Fruit fly (Drosophila melanogaster) whole organism, wandering third instar larva: ENCODE results near the gene CG13045.

Experiments
- CG32264 ChIP-seq: fragments of 200-800 bp; sonication (Bioruptor generic); optimal IDR thresholded peaks from 2 replicates; lab custom pipeline; 2016; ENCODE audit warnings: missing biosample characterization, missing genetic modification characterization
- Dfd ChIP-seq: fragments of >200 bp; optimal IDR thresholded peaks from 2 replicates; lab custom pipeline; 2017; ENCODE audit warnings: missing biosample characterization, missing genetic modification characterization
- GATAd ChIP-seq: sonication (Bioruptor generic); optimal IDR thresholded peaks from 2 replicates; lab custom pipeline; 2016; ENCODE audit warnings: missing biosample characterization, missing genetic modification characterization
- HLH106 ChIP-seq: fragments of 200-800 bp; optimal IDR thresholded peaks from 3 replicates; lab custom pipeline; 2019; ENCODE audit warnings: missing biosample characterization, mild to moderate bottlenecking, missing genetic modification characterization, moderate library complexity
- Hnf4 ChIP-seq: fragments of 200-800 bp; sonication (Bioruptor generic); optimal IDR thresholded peaks from 2 replicates; lab custom pipeline; 2016; ENCODE audit warnings: missing biosample characterization, mild to moderate bottlenecking, missing genetic modification characterization
- Hr78 ChIP-seq: fragments of >200 bp; optimal IDR thresholded peaks from 2 replicates; lab custom pipeline; 2017; ENCODE audit warnings: missing biosample characterization, missing genetic modification characterization
- Hr83 ChIP-seq: fragments of 200-300 bp; sonication (Bioruptor generic); optimal IDR thresholded peaks from 2 replicates; lab custom pipeline; 2016; ENCODE audit warnings: missing biosample characterization, mild to moderate bottlenecking, missing genetic modification characterization, moderate library complexity; ENCODE audit not compliant: poor library complexity, severe bottlenecking
- Jra ChIP-seq: sonication (Bioruptor generic); optimal IDR thresholded peaks from 2 replicates; lab custom pipeline; 2016; ENCODE audit warnings: missing biosample characterization, missing genetic modification characterization
- Mio ChIP-seq: sonication (Bioruptor generic); optimal IDR thresholded peaks from 2 replicates; lab custom pipeline; 2016; ENCODE audit warnings: missing biosample characterization, missing genetic modification characterization
- Myc ChIP-seq: fragments of >200 bp; optimal IDR thresholded peaks from 2 replicates; lab custom pipeline; 2017
- N ChIP-seq: fragments of >200 bp; optimal IDR thresholded peaks from 2 replicates; lab custom pipeline; 2018; ENCODE audit warnings: missing biosample characterization, missing external identifiers, missing genetic modification characterization
- OdsH ChIP-seq: fragments of 200-800 bp; sonication (Bioruptor generic); optimal IDR thresholded peaks from 2 replicates; lab custom pipeline; 2016; ENCODE audit warnings: missing biosample characterization, mild to moderate bottlenecking, missing genetic modification characterization
- Rel ChIP-seq, 2 experiments: fragments of 200-800 bp; sonication (Bioruptor generic) in 1 of 2; optimal IDR thresholded peaks; 2 replicates in 1 of 2; 3 replicates in 1 of 2; lab custom pipeline; 2016 to 2019; ENCODE audit warnings: mild to moderate bottlenecking in 2 of 2, missing biosample characterization in 2 of 2, missing genetic modification characterization in 2 of 2, moderate library complexity in 1 of 2
- Sp1 ChIP-seq: fragments of 200-800 bp; sonication (Bioruptor generic); optimal IDR thresholded peaks from 3 replicates; lab custom pipeline; 2019; ENCODE audit warnings: missing biosample characterization, mild to moderate bottlenecking, missing genetic modification characterization, moderate library complexity
- Vsx2 ChIP-seq: fragments of 200-300, 225-300 bp; sonication (Bioruptor generic); optimal IDR thresholded peaks from 2 replicates; lab custom pipeline; 2018; ENCODE audit warnings: missing biosample characterization, missing genetic modification characterization; ENCODE audit not compliant: partially characterized antibody
- br ChIP-seq: fragments of 200-800 bp; sonication (Bioruptor generic); optimal IDR thresholded peaks from 2 replicates; lab custom pipeline; 2016; ENCODE audit warnings: missing biosample characterization, missing genetic modification characterization
- brk ChIP-seq: fragments of 200-800 bp; sonication (Bioruptor generic); optimal IDR thresholded peaks from 2 replicates; lab custom pipeline; 2016; ENCODE audit warnings: missing biosample characterization, mild to moderate bottlenecking, missing genetic modification characterization
- dl ChIP-seq, 2 experiments: fragments of 175-275, 200-275 bp in 1 of 2; fragments of 200-275 bp in 1 of 2; sonication (Bioruptor generic); optimal IDR thresholded peaks; lab custom pipeline; 2018; ENCODE audit warnings: mild to moderate bottlenecking in 2 of 2, missing biosample characterization in 2 of 2, missing genetic modification characterization in 2 of 2, moderate library complexity in 2 of 2; ENCODE audit not compliant: partially characterized antibody in 2 of 2, insufficient read depth in 1 of 2
- dmrt93B ChIP-seq: fragments of 200-800 bp; sonication (Bioruptor generic); optimal IDR thresholded peaks from 2 replicates; lab custom pipeline; 2018; ENCODE audit warnings: missing biosample characterization, mild to moderate bottlenecking, missing genetic modification characterization
- dsf ChIP-seq: sonication (Bioruptor generic); optimal IDR thresholded peaks from 2 replicates; lab custom pipeline; 2016; ENCODE audit warnings: missing biosample characterization, missing genetic modification characterization, borderline replicate concordance
- ey ChIP-seq: fragments of 200-800 bp; sonication (Bioruptor generic); optimal IDR thresholded peaks from 2 replicates; lab custom pipeline; 2016; ENCODE audit warnings: missing biosample characterization, missing genetic modification characterization
- foxo ChIP-seq, 2 experiments: fragments of 200-800 bp; sonication (Bioruptor generic); optimal IDR thresholded peaks; 2 replicates in 1 of 2; 3 replicates in 1 of 2; lab custom pipeline; 2016 to 2017; ENCODE audit warnings: missing biosample characterization in 2 of 2, missing genetic modification characterization in 2 of 2
- fru ChIP-seq: fragments of 200-800 bp; sonication (Bioruptor generic); optimal IDR thresholded peaks from 3 replicates; lab custom pipeline; 2016; ENCODE audit warnings: missing biosample characterization, mild to moderate bottlenecking, missing genetic modification characterization
- h ChIP-seq: fragments of 200-800 bp; sonication (Bioruptor generic); optimal IDR thresholded peaks from 3 replicates; lab custom pipeline; 2016; ENCODE audit warnings: missing biosample characterization, mild to moderate bottlenecking, missing genetic modification characterization
- jim ChIP-seq: fragments of 175-275, 200-325 bp; sonication (Bioruptor generic); optimal IDR thresholded peaks from 2 replicates; lab custom pipeline; 2016; ENCODE audit warnings: missing biosample characterization, mild to moderate bottlenecking, missing genetic modification characterization
- lola ChIP-seq: fragments of >200 bp; optimal IDR thresholded peaks from 2 replicates; lab custom pipeline; 2017; ENCODE audit warnings: missing biosample characterization, missing genetic modification characterization
- pan ChIP-seq: fragments of >200 bp; optimal IDR thresholded peaks from 2 replicates; lab custom pipeline; 2017
- psq ChIP-seq: fragments of 200-800 bp; sonication (Bioruptor generic); optimal IDR thresholded peaks from 3 replicates; lab custom pipeline; 2017; ENCODE audit warnings: missing biosample characterization, mild to moderate bottlenecking, missing genetic modification characterization, moderate library complexity
- rgr ChIP-seq: fragments of 200-800 bp; sonication (Bioruptor generic); optimal IDR thresholded peaks from 3 replicates; lab custom pipeline; 2016; ENCODE audit warnings: missing biosample characterization, mild to moderate bottlenecking, missing genetic modification characterization
- sage ChIP-seq: fragments of 200-800 bp; sonication (Bioruptor generic); optimal IDR thresholded peaks from 2 replicates; lab custom pipeline; 2016; ENCODE audit warnings: missing biosample characterization, mild to moderate bottlenecking, missing genetic modification characterization
- tai ChIP-seq: sonication (Bioruptor generic); optimal IDR thresholded peaks from 2 replicates; lab custom pipeline; 2016; ENCODE audit warnings: missing biosample characterization, missing genetic modification characterization
- usp ChIP-seq: fragments of >200 bp; optimal IDR thresholded peaks from 2 replicates; lab custom pipeline; 2017; ENCODE audit warnings: missing biosample characterization, missing genetic modification characterization
- woc ChIP-seq: sonication (Bioruptor generic); optimal IDR thresholded peaks from 2 replicates; lab custom pipeline; 2016; ENCODE audit warnings: missing biosample characterization, mild to moderate bottlenecking, missing genetic modification characterization

Gene CG13045

dm6 chr3L:16290850-16291249 lies at the start of gene CG13045:
CG13045 (minus strand) TSS chr3L:16290950.
- TF ChIP-seq Dfd = no peak
- TF ChIP-seq brk (GFP tag; lab: Kevin White, UChicago) = no peak
- no peak for TF ChIP-seq fru (GFP tag; lab: Kevin White, UChicago)
- TF ChIP-seq CG32264 (GFP tag; lab: Kevin White, UChicago) = no peak
- no peak for TF ChIP-seq Mio (GFP tag; lab: Kevin White, UChicago)
- no peak for TF ChIP-seq ey (GFP tag; lab: Kevin White, UChicago)
- TF ChIP-seq pan (lab: Kevin White, UChicago) = no peak
- TF ChIP-seq Hr78 (GFP tag; lab: Kevin White, UChicago) = no peak
- TF ChIP-seq h (GFP tag; lab: Kevin White, UChicago) = no peak
- TF ChIP-seq N (GFP tag; lab: Kevin White, UChicago) = no peak
- TF ChIP-seq Hnf4 (GFP tag; lab: Kevin White, UChicago) = no peak
- no peak for TF ChIP-seq OdsH (GFP tag; lab: Kevin White, UChicago)
- TF ChIP-seq usp (GFP tag; lab: Kevin White, UChicago) = no peak
- no peak for TF ChIP-seq GATAd

- TF ChIP-seq N (GFP tag; lab: Kevin White, UChicago) = no peak
- TF ChIP-seq Hnf4 (GFP tag; lab: Kevin White, UChicago) = no peak
- TF ChIP-seq OdsH (GFP tag; lab: Kevin White, UChicago) = no peak
- no peak for TF ChIP-seq br (GFP tag; lab: Kevin White, UChicago)
- TF ChIP-seq Hr83 (GFP tag; lab: Kevin White, UChicago) = no peak
- no peak for TF ChIP-seq pan (lab: Kevin White, UChicago)
- no peak for TF ChIP-seq dmrt93B
- no peak for TF ChIP-seq dl (GFP tag; optimal IDR thresholded peaks at IDR 0.05; lab: Kevin White, UChicago; ENCODE audit: insufficient read depth in 1 of 2, partially characterized antibody in 2 of 2)
- no peak for TF ChIP-seq dsf
- no peak for TF ChIP-seq Myc (lab: Kevin White, UChicago)
- TF ChIP-seq psq = no peak
- TF ChIP-seq jim (GFP tag; lab: Kevin White, UChicago) = no peak
- TF ChIP-seq foxo (GFP tag; optimal IDR thresholded peaks at IDR 0.05; lab: Kevin White, UChicago) = no peak
- TF ChIP-seq sage (GFP tag; lab: Kevin White, UChicago) = no peak
- TF ChIP-seq Sp1 = no peak
- TF ChIP-seq Jra (GFP tag; lab: Kevin White, UChicago) = no peak
- no peak for TF ChIP-seq GATAd
Measured at dm6 chr3L:16339873-16340272, 49.1 kb upstream of the CG13045 start.

- TF ChIP-seq N (GFP tag; lab: Kevin White, UChicago) = no peak
- TF ChIP-seq tai (GFP tag; lab: Kevin White, UChicago) = no peak
- TF ChIP-seq, all 38 proteins: peak for 0
Measured at dm6 chr3L:16339463-16339862, 48.7 kb upstream of the CG13045 start.

- TF ChIP-seq brk (GFP tag; lab: Kevin White, UChicago) (no peak), usp (GFP tag; lab: Kevin White, UChicago) (no peak), Hnf4 (GFP tag; lab: Kevin White, UChicago) (no peak), HLH106 (no peak), Vsx2 (no peak), dmrt93B (no peak), Mio (GFP tag; lab: Kevin White, UChicago) (no peak), woc (no peak), rgr (GFP tag; lab: Kevin White, UChicago) (no peak), dl (GFP tag; optimal IDR thresholded peaks at IDR 0.05; lab: Kevin White, UChicago; ENCODE audit: insufficient read depth in 1 of 2, partially characterized antibody in 2 of 2) (no peak), tai (GFP tag; lab: Kevin White, UChicago) (no peak), Dfd (no peak), OdsH (GFP tag; lab: Kevin White, UChicago) (no peak)
Measured at dm6 chr3L:16338703-16339102, 48.0 kb upstream of the CG13045 start, which contains the start of gene CG4998. CG4998 (plus strand) TSS chr3L:16339003.

DNA sequence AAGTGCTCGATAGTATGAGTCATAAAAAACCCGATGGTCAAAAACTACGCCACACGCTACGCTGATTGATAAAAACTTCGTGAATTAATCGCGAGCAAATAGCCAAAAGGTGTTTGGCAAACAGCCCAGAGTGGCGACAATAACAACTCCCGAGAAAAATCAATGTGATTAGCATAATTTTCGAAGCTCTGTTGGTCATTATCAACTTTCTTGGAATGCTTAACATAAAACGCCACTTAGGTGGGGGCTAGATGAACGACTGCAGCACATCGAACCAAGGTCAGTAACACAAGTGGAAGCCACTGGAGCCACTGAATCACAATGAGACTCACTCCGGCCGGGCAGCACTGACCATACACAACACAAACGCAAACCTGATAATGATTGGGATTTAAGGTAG lies 47.0 kb upstream of the CG13045 start:
- no peak for TF ChIP-seq Dfd
- no peak for TF ChIP-seq foxo (GFP tag; optimal IDR thresholded peaks at IDR 0.05; lab: Kevin White, UChicago)
- no peak for TF ChIP-seq Rel (GFP tag; optimal IDR thresholded peaks at IDR 0.05; lab: Kevin White, UChicago)
- TF ChIP-seq Rel (tag; optimal IDR thresholded peaks at IDR 0.05; lab: Kevin White, UChicago) = no peak
- TF ChIP-seq GATAd = no peak
- no peak for TF ChIP-seq lola (GFP tag; lab: Kevin White, UChicago)
- no peak for TF ChIP-seq dl (GFP tag; optimal IDR thresholded peaks at IDR 0.05; lab: Kevin White, UChicago; ENCODE audit: insufficient read depth in 1 of 2, partially characterized antibody in 2 of 2)
- no peak for TF ChIP-seq brk (GFP tag; lab: Kevin White, UChicago)
- TF ChIP-seq woc = no peak
